Comparison of ENCODE assay signal across 2 worm cellular contexts in the genomic region with DNA sequence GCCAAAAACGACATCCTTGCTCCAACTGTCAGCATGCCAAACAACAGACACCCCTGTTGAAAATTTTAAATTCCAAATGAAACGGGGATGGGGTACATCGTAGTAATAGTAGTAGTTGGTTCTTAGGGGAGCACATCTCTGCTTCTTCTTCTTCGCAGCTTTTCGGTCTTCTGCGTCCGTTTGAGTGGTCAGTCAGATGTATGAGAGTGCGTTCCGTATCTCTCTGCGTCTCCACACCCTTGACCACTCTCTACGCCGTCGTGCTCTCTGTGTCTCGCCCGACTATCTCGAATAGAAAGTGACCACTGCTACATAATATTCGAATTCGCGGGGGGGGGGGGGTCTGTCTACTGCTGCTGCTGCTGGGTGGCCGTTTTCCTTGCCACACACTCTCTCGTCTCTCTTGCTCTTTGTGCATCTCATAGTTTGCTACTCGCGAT.
TF ChIP-seq lines count a peak whose summit lies in the region.

No protein-coding gene starts in this region.

TF ChIP-seq in whole organism, L1 larva, 84 proteins besides CTCF, POLR2A, EP300 and RAD21 (continued from another document):
- peak; percentile 17 for TF ChIP-seq tbx-2 (tag; optimal IDR thresholded peaks at IDR 0.05; lab: Kevin White, UChicago)
- peak; percentile 50 for TF ChIP-seq fkh-10 (GFP tag; optimal IDR thresholded peaks at IDR 0.05; lab: Kevin White, UChicago)
- no peak for TF ChIP-seq snpc-4 (tag; optimal IDR thresholded peaks at IDR 0.05; lab: Kevin White, UChicago)
- TF ChIP-seq alr-1 (tag; optimal IDR thresholded peaks at IDR 0.05; lab: Kevin White, UChicago; ENCODE audit: borderline replicate concordance), result no peak
- peak; percentile 38 for TF ChIP-seq rnt-1 (tag; optimal IDR thresholded peaks at IDR 0.05; lab: Kevin White, UChicago)
- TF ChIP-seq nhr-12 (tag; optimal IDR thresholded peaks at IDR 0.05; lab: Kevin White, UChicago), result no peak
- TF ChIP-seq lir-3 (tag; optimal IDR thresholded peaks at IDR 0.05; lab: Kevin White, UChicago; ENCODE audit: poor library complexity), result no peak
- no peak for TF ChIP-seq fos-1 (tag; optimal IDR thresholded peaks at IDR 0.05; lab: Kevin White, UChicago)
- no peak for TF ChIP-seq egl-13 (tag; optimal IDR thresholded peaks at IDR 0.05; lab: Kevin White, UChicago)
- no peak for TF ChIP-seq C16A3.4 (tag; optimal IDR thresholded peaks at IDR 0.05; lab: Kevin White, UChicago)
- TF ChIP-seq swsn-7 (tag; optimal IDR thresholded peaks at IDR 0.05; lab: Kevin White, UChicago), result peak; percentile 27
- peak in 1 of 2 experiments; percentile 12 for TF ChIP-seq lin-35 (GFP tag; optimal IDR thresholded peaks at IDR 0.05; lab: Kevin White, UChicago)
- TF ChIP-seq C04F5.9 (tag; optimal IDR thresholded peaks at IDR 0.05; lab: Kevin White, UChicago), result no peak
- TF ChIP-seq nhr-47 (tag; optimal IDR thresholded peaks at IDR 0.05; lab: Kevin White, UChicago), result peak; percentile 62
- TF ChIP-seq efl-1 (optimal IDR thresholded peaks at IDR 0.05; lab: Kevin White, UChicago), result peak; percentile 26 to 55
- TF ChIP-seq efl-1 (GFP tag; optimal IDR thresholded peaks at IDR 0.05 in 1 of 2; lab: Kevin White, UChicago), result peak in 1 of 2 experiments; percentile 87
- peak; percentile 55 for TF ChIP-seq unc-86 (tag; optimal IDR thresholded peaks at IDR 0.05; lab: Kevin White, UChicago)
- TF ChIP-seq nhr-85 (tag; lab: Kevin White, UChicago), result peak; percentile 68
- no peak for TF ChIP-seq nhr-77 (tag; optimal IDR thresholded peaks at IDR 0.05; lab: Kevin White, UChicago)
- TF ChIP-seq C34B4.2 (tag; optimal IDR thresholded peaks at IDR 0.05; lab: Kevin White, UChicago), result no peak
- TF ChIP-seq nhr-28 (tag; optimal IDR thresholded peaks at IDR 0.05; lab: Kevin White, UChicago), result no peak
- peak; percentile 25 for TF ChIP-seq unc-130 (tag; optimal IDR thresholded peaks at IDR 0.05; lab: Kevin White, UChicago)
- TF ChIP-seq dsc-1 (tag; optimal IDR thresholded peaks at IDR 0.05; lab: Kevin White, UChicago), result peak; percentile 13
- no peak for TF ChIP-seq hlh-17 (GFP tag; optimal IDR thresholded peaks at IDR 0.05; lab: Kevin White, UChicago; ENCODE audit: borderline replicate concordance)
- TF ChIP-seq sup-37 (GFP tag; optimal IDR thresholded peaks at IDR 0.05; lab: Kevin White, UChicago), result no peak
- peak; percentile 69 for TF ChIP-seq blmp-1 (tag; optimal IDR thresholded peaks at IDR 0.05; lab: Kevin White, UChicago)
- peak; percentile 7 for TF ChIP-seq ztf-4 (tag; optimal IDR thresholded peaks at IDR 0.05; lab: Kevin White, UChicago)
- peak in 1 of 2 experiments; percentile 21 for TF ChIP-seq ztf-11 (tag; optimal IDR thresholded peaks at IDR 0.05; lab: Kevin White, UChicago)
- no peak for TF ChIP-seq nhr-19 (GFP tag; conservative IDR thresholded peaks at IDR 0.05; lab: Robert Waterston, UW)
- TF ChIP-seq Y116A8C.19 (tag; optimal IDR thresholded peaks at IDR 0.05; lab: Kevin White, UChicago; ENCODE audit: borderline replicate concordance), result no peak
- no peak for TF ChIP-seq tlp-1 (tag; optimal IDR thresholded peaks at IDR 0.05; lab: Kevin White, UChicago)
- TF ChIP-seq aha-1 (tag; optimal IDR thresholded peaks at IDR 0.05; lab: Kevin White, UChicago), result no peak
- peak; percentile 63 for TF ChIP-seq nhr-71 (tag; optimal IDR thresholded peaks at IDR 0.05; lab: Kevin White, UChicago)
- peak; percentile 64 for TF ChIP-seq fkh-8 (tag; optimal IDR thresholded peaks at IDR 0.05; lab: Kevin White, UChicago)
- no peak for TF ChIP-seq grh-1 (GFP tag; IDR thresholded peaks at IDR 0.05; lab: Robert Waterston, UW)
- TF ChIP-seq lin-14 (GFP tag; optimal IDR thresholded peaks at IDR 0.05; lab: Kevin White, UChicago), result peak; percentile 82
- no peak for TF ChIP-seq aly-2 (tag; optimal IDR thresholded peaks at IDR 0.05; lab: Kevin White, UChicago)
- peak; percentile 8 to 36 for TF ChIP-seq lsy-2 (tag; optimal IDR thresholded peaks at IDR 0.05; lab: Kevin White, UChicago)
- no peak for TF ChIP-seq pag-3 (tag; optimal IDR thresholded peaks at IDR 0.05; lab: Kevin White, UChicago; ENCODE audit: borderline replicate concordance, insufficient read depth)
- no peak for TF ChIP-seq mep-1 (tag; optimal IDR thresholded peaks at IDR 0.05; lab: Kevin White, UChicago)
- TF ChIP-seq xbp-1 (tag; optimal IDR thresholded peaks at IDR 0.05; lab: Kevin White, UChicago), result peak; percentile 0
- peak; percentile 6 for TF ChIP-seq nhr-20 (tag; optimal IDR thresholded peaks at IDR 0.05; lab: Kevin White, UChicago)
- TF ChIP-seq ets-5 (GFP tag; IDR thresholded peaks at IDR 0.05; lab: Robert Waterston, UW), result no peak
- no peak for TF ChIP-seq nhr-90 (tag; optimal IDR thresholded peaks at IDR 0.05; lab: Kevin White, UChicago; ENCODE audit: poor library complexity)
- TF ChIP-seq vab-15 (tag; optimal IDR thresholded peaks at IDR 0.05; lab: Kevin White, UChicago), result no peak
- TF ChIP-seq unc-98 (GFP tag; IDR thresholded peaks at IDR 0.05; lab: Robert Waterston, UW), result no peak
- TF ChIP-seq unc-30 (tag; optimal IDR thresholded peaks at IDR 0.05; lab: Kevin White, UChicago), result no peak
- TF ChIP-seq pax-3 (tag; optimal IDR thresholded peaks at IDR 0.05; lab: Kevin White, UChicago), result no peak
- no peak for TF ChIP-seq elt-3 (tag; optimal IDR thresholded peaks at IDR 0.05; lab: Kevin White, UChicago)
- TF ChIP-seq fkh-4 (tag; optimal IDR thresholded peaks at IDR 0.05; lab: Kevin White, UChicago; ENCODE audit: borderline replicate concordance), result no peak
- TF ChIP-seq efl-3 (GFP tag; optimal IDR thresholded peaks at IDR 0.05; lab: Kevin White, UChicago), result no peak
- TF ChIP-seq nhr-237 (tag; optimal IDR thresholded peaks at IDR 0.05; lab: Kevin White, UChicago), result no peak
- TF ChIP-seq elt-2 (tag; optimal IDR thresholded peaks at IDR 0.05; lab: Kevin White, UChicago), result no peak
- no peak for TF ChIP-seq nhr-84 (tag; optimal IDR thresholded peaks at IDR 0.05; lab: Kevin White, UChicago)
- TF ChIP-seq ces-1 (GFP tag; optimal IDR thresholded peaks at IDR 0.05; lab: Kevin White, UChicago), result no peak
- no peak for TF ChIP-seq ceh-63 (GFP tag; optimal IDR thresholded peaks at IDR 0.05; lab: Kevin White, UChicago)
- no peak for TF ChIP-seq zag-1 (tag; optimal IDR thresholded peaks at IDR 0.05; lab: Kevin White, UChicago)

TF ChIP-seq in whole organism, L3 larva, 47 proteins besides CTCF, POLR2A, EP300 and RAD21 (continued from another document):
- TF ChIP-seq nfya-1 (tag; optimal IDR thresholded peaks at IDR 0.05; lab: Kevin White, UChicago; ENCODE audit: insufficient read depth) (peak; percentile 84), tbx-2 (tag; optimal IDR thresholded peaks at IDR 0.05; lab: Kevin White, UChicago) (no peak), nhr-25 (tag; optimal IDR thresholded peaks at IDR 0.05; lab: Kevin White, UChicago) (no peak), skn-1 (tag; optimal IDR thresholded peaks at IDR 0.05; lab: Kevin White, UChicago) (peak; percentile 4), ceh-82 (tag; optimal IDR thresholded peaks at IDR 0.05; lab: Kevin White, UChicago) (no peak), nhr-43 (tag; optimal IDR thresholded peaks at IDR 0.05; lab: Kevin White, UChicago; ENCODE audit: poor library complexity, severe bottlenecking) (no peak), ceh-28 (tag; optimal IDR thresholded peaks at IDR 0.05; lab: Kevin White, UChicago) (peak; percentile 12), nhr-23 (tag; optimal IDR thresholded peaks at IDR 0.05; lab: Kevin White, UChicago) (no peak), fkh-2 (tag; optimal IDR thresholded peaks at IDR 0.05; lab: Kevin White, UChicago) (no peak), pqm-1 (tag; optimal IDR thresholded peaks at IDR 0.05; lab: Kevin White, UChicago) (no peak), fos-1 (tag; optimal IDR thresholded peaks at IDR 0.05; lab: Kevin White, UChicago) (no peak), ZK546.5 (tag; optimal IDR thresholded peaks at IDR 0.05; lab: Kevin White, UChicago) (no peak), zag-1 (tag; optimal IDR thresholded peaks at IDR 0.05; lab: Kevin White, UChicago) (no peak), elt-2 (tag; optimal IDR thresholded peaks at IDR 0.05; lab: Kevin White, UChicago) (peak; percentile 5), nhr-237 (tag; optimal IDR thresholded peaks at IDR 0.05; lab: Kevin White, UChicago) (no peak), mml-1 (tag; optimal IDR thresholded peaks at IDR 0.05; lab: Kevin White, UChicago) (no peak), nhr-76 (tag; optimal IDR thresholded peaks at IDR 0.05; lab: Kevin White, UChicago) (no peak)
